Fruit fly (Drosophila melanogaster) Kc167 (cell line): ENCODE results near the gene CG9992.

Experiments
- h ChIP-seq: fragments of >200 bp; optimal IDR thresholded peaks from 3 replicates; lab custom pipeline; 2018; ENCODE audit warnings: missing external identifiers
- insv ChIP-seq: fragments of >200 bp; optimal IDR thresholded peaks from 3 replicates; lab custom pipeline; 2018; ENCODE audit warnings: missing external identifiers
- psq ChIP-seq: fragments of >200 bp; optimal IDR thresholded peaks from 2 replicates; lab custom pipeline; 2017; ENCODE audit warnings: missing external identifiers
- ttk ChIP-seq: sonication (Bioruptor generic); optimal IDR thresholded peaks from 2 replicates; lab custom pipeline; 2017; ENCODE audit warnings: missing external identifiers

- no peak for TF ChIP-seq ttk (lab: Kevin White, UChicago)
- TF ChIP-seq h, result no peak
- TF ChIP-seq insv (lab: Kevin White, UChicago), result no peak
- TF ChIP-seq psq, result no peak
Observed at dm6 chrX:16335107-16335642, 49.5 kb downstream of the CG9992 start.
